Fruit fly (Drosophila melanogaster) whole organism, embryonic: ENCODE measurements around the gene CG15019.

ENCODE experiments used
- Adf1 ChIP-seq: fragments of 200-800 bp; sonication (Bioruptor generic); IDR thresholded peaks from 2 replicates; pipeline ENCODE4 v1.3.6; 2022; ENCODE audit warnings: missing biosample characterization, missing genetic modification characterization
- Awh ChIP-seq: fragments of 200-800 bp; sonication (Bioruptor generic); IDR thresholded peaks from 2 replicates; pipeline ENCODE4, ENCODE4 v1.3.6; 2022; ENCODE audit warnings: missing biosample characterization, missing genetic modification characterization
- CG10147 ChIP-seq: fragments of 200-800 bp; sonication (Bioruptor generic); optimal IDR thresholded peaks from 2 replicates; lab custom pipeline; 2019; ENCODE audit warnings: missing biosample characterization, mild to moderate bottlenecking, missing genetic modification characterization, moderate library complexity
- CG10267 ChIP-seq: fragments of 200-800 bp; sonication (Bioruptor generic); optimal IDR thresholded peaks from 2 replicates; lab custom pipeline; 2018; ENCODE audit warnings: missing biosample characterization, mild to moderate bottlenecking, missing genetic modification characterization, moderate library complexity
- CG10979 ChIP-seq: fragments of 200-800 bp; sonication (Bioruptor generic); optimal IDR thresholded peaks from 2 replicates; lab custom pipeline; 2018; ENCODE audit warnings: missing biosample characterization, mild to moderate bottlenecking, missing genetic modification characterization, moderate library complexity
- CG11247 ChIP-seq: fragments of 200-800 bp; sonication (Bioruptor generic); IDR thresholded peaks from 2 replicates; pipeline ENCODE4 v1.3.6; 2022; ENCODE audit warnings: missing biosample characterization, missing genetic modification characterization
- CG11456 ChIP-seq: fragments of 200-800 bp; sonication (Bioruptor generic); IDR thresholded peaks from 3 replicates; pipeline ENCODE4 v1.3.6; 2022; ENCODE audit warnings: missing biosample characterization, missing genetic modification characterization
- CG15269 ChIP-seq: fragments of 200-800 bp; sonication (Bioruptor generic); optimal IDR thresholded peaks from 2 replicates; lab custom pipeline; 2018; ENCODE audit warnings: missing biosample characterization, mild to moderate bottlenecking, missing genetic modification characterization, moderate library complexity
- CG15514 ChIP-seq: fragments of 200-800 bp; sonication (Bioruptor generic); optimal IDR thresholded peaks from 3 replicates; lab custom pipeline; 2017; ENCODE audit warnings: missing biosample characterization, missing genetic modification characterization, mild to moderate bottlenecking, moderate library complexity, missing genetic modification reagents
- CG15696 ChIP-seq: fragments of 200-800 bp; sonication (Bioruptor generic); optimal IDR thresholded peaks from 2 replicates; lab custom pipeline; 2019; ENCODE audit warnings: missing biosample characterization, mild to moderate bottlenecking, missing genetic modification characterization, moderate library complexity
- CG18599 ChIP-seq: fragments of 200-800 bp; sonication (Bioruptor generic); optimal IDR thresholded peaks from 3 replicates; lab custom pipeline; 2017; ENCODE audit warnings: missing biosample characterization, missing genetic modification characterization, mild to moderate bottlenecking, moderate library complexity, missing genetic modification reagents
- CG18619 ChIP-seq: fragments of 200-800 bp; sonication (Bioruptor generic); optimal IDR thresholded peaks from 3 replicates; lab custom pipeline; 2017; ENCODE audit warnings: missing biosample characterization, mild to moderate bottlenecking, missing genetic modification characterization
- CG32772 ChIP-seq: fragments of 200-800 bp; sonication (Bioruptor generic); IDR thresholded peaks from 2 replicates; pipeline ENCODE4 v1.3.6; 2022; ENCODE audit warnings: missing biosample characterization, missing genetic modification characterization
- CG4328 ChIP-seq: fragments of 200-800 bp; sonication (Bioruptor generic); optimal IDR thresholded peaks from 3 replicates; lab custom pipeline; 2017; ENCODE audit warnings: missing biosample characterization, missing genetic modification reagents, missing genetic modification characterization
- CG4424 ChIP-seq: fragments of 200-800 bp; sonication (Bioruptor generic); optimal IDR thresholded peaks from 3 replicates; lab custom pipeline; 2016; ENCODE audit warnings: missing biosample characterization, missing genetic modification characterization
- CG5180 ChIP-seq: fragments of 200-800 bp; sonication (Bioruptor generic); optimal IDR thresholded peaks from 3 replicates; lab custom pipeline; 2017; ENCODE audit warnings: missing biosample characterization, missing genetic modification characterization, mild to moderate bottlenecking, moderate library complexity, missing genetic modification reagents
- CG6254 ChIP-seq: fragments of 200-800 bp; sonication (Bioruptor generic); optimal IDR thresholded peaks from 3 replicates; lab custom pipeline; 2017; ENCODE audit warnings: mild to moderate bottlenecking, missing biosample characterization, missing genetic modification reagents, missing genetic modification characterization
- CG6683 ChIP-seq: fragments of 200-800 bp; sonication (Bioruptor generic); optimal IDR thresholded peaks from 2 replicates; lab custom pipeline; 2017; ENCODE audit warnings: missing biosample characterization, mild to moderate bottlenecking, missing genetic modification characterization, missing genetic modification reagents
- CG6689 ChIP-seq: fragments of 200-800 bp; sonication (Bioruptor generic); IDR thresholded peaks from 2 replicates; pipeline ENCODE4 v1.3.6; 2022; ENCODE audit warnings: missing biosample characterization, missing genetic modification characterization
- CG7786 ChIP-seq: fragments of 200-800 bp; sonication (Bioruptor generic); optimal IDR thresholded peaks from 2 replicates; lab custom pipeline; 2016; ENCODE audit warnings: missing biosample characterization, missing genetic modification characterization
- CG8924 ChIP-seq: fragments of 200-800 bp; optimal IDR thresholded peaks from 3 replicates; lab custom pipeline; 2019; ENCODE audit warnings: missing biosample characterization, mild to moderate bottlenecking, missing genetic modification characterization, moderate library complexity
- CkIIα-i1 ChIP-seq: fragments of 200-800 bp; sonication (Bioruptor generic); IDR thresholded peaks from 2 replicates; pipeline ENCODE4 v1.3.6; 2022; ENCODE audit warnings: missing biosample characterization, missing genetic modification characterization
- CoRest ChIP-seq: fragments of 200-800 bp; sonication (Bioruptor generic); optimal IDR thresholded peaks from 3 replicates; lab custom pipeline; 2018; ENCODE audit warnings: missing biosample characterization, mild to moderate bottlenecking, missing genetic modification characterization, moderate library complexity
- Deaf1 ChIP-seq: fragments of 200-800 bp; optimal IDR thresholded peaks from 3 replicates; lab custom pipeline; 2019; ENCODE audit warnings: missing biosample characterization, mild to moderate bottlenecking, missing genetic modification characterization, moderate library complexity
- Dek ChIP-seq: fragments of 200-800 bp; sonication (Bioruptor generic); optimal IDR thresholded peaks from 3 replicates; lab custom pipeline; 2019; ENCODE audit warnings: missing biosample characterization, mild to moderate bottlenecking, missing genetic modification characterization, moderate library complexity
- Drgx ChIP-seq: fragments of 200-800 bp; sonication (Bioruptor generic); IDR thresholded peaks from 2 replicates; pipeline ENCODE4 v1.3.6; 2022; ENCODE audit warnings: missing biosample characterization, missing genetic modification characterization
- Hmx ChIP-seq: fragments of 200-800 bp; sonication (Bioruptor generic); optimal IDR thresholded peaks from 2 replicates; lab custom pipeline; 2016; ENCODE audit warnings: missing biosample characterization, missing genetic modification characterization
- Mrtf ChIP-seq: fragments of 200-800 bp; sonication (Bioruptor generic); IDR thresholded peaks from 3 replicates; pipeline ENCODE4 v1.3.6; 2022; ENCODE audit warnings: missing biosample characterization, missing genetic modification characterization
- Myb ChIP-seq: fragments of 200-800 bp; sonication (Bioruptor generic); optimal IDR thresholded peaks from 2 replicates; lab custom pipeline; 2016; ENCODE audit warnings: missing biosample characterization, missing genetic modification characterization
- Nf-YA ChIP-seq: fragments of 200-800 bp; sonication (Bioruptor generic); IDR thresholded peaks from 2 replicates; pipeline ENCODE4 v1.3.6; 2022; ENCODE audit warnings: missing biosample characterization, missing genetic modification characterization
- Nf-YB ChIP-seq: fragments of 200-800 bp; sonication (Bioruptor generic); optimal IDR thresholded peaks from 3 replicates; lab custom pipeline; 2019; ENCODE audit warnings: missing biosample characterization, mild to moderate bottlenecking, missing genetic modification characterization, moderate library complexity
- Oli ChIP-seq: fragments of 200-800 bp; sonication (Bioruptor generic); optimal IDR thresholded peaks from 2 replicates; lab custom pipeline; 2018; ENCODE audit warnings: missing biosample characterization, mild to moderate bottlenecking, missing genetic modification characterization, moderate library complexity
- Side ChIP-seq: fragments of 200-800 bp; sonication (Bioruptor generic); optimal IDR thresholded peaks from 2 replicates; lab custom pipeline; 2016; ENCODE audit warnings: missing biosample characterization, missing genetic modification characterization
- Sox100B ChIP-seq: fragments of 200-800 bp; sonication (Bioruptor generic); optimal IDR thresholded peaks from 3 replicates; lab custom pipeline; 2018; ENCODE audit warnings: missing biosample characterization, mild to moderate bottlenecking, missing genetic modification characterization
- Sry-δ ChIP-seq: fragments of 200-800 bp; sonication (Bioruptor generic); optimal IDR thresholded peaks from 2 replicates; lab custom pipeline; 2016; ENCODE audit warnings: missing biosample characterization, missing genetic modification characterization
- abd-A ChIP-seq: fragments of 200-800 bp; sonication (Bioruptor generic); optimal IDR thresholded peaks from 3 replicates; lab custom pipeline; 2019; ENCODE audit warnings: missing biosample characterization, mild to moderate bottlenecking, missing genetic modification characterization, moderate library complexity
- bcd ChIP-seq: fragments of 200-800 bp; sonication (Bioruptor generic); optimal IDR thresholded peaks from 2 replicates; lab custom pipeline; 2017; ENCODE audit warnings: missing biosample characterization, mild to moderate bottlenecking, missing genetic modification characterization
- crc ChIP-seq: fragments of 200-800 bp; sonication (Bioruptor generic); optimal IDR thresholded peaks from 2 replicates; lab custom pipeline; 2016; ENCODE audit warnings: missing biosample characterization, missing genetic modification characterization
- dpn ChIP-seq, 2 experiments: fragments of 200-800 bp; sonication (Bioruptor generic); optimal IDR thresholded peaks; 3 replicates each; lab custom pipeline; 2016; ENCODE audit warnings: missing biosample characterization in 2 of 2, missing genetic modification characterization in 2 of 2
- fu2 ChIP-seq: fragments of 200-800 bp; sonication (Bioruptor generic); optimal IDR thresholded peaks from 2 replicates; lab custom pipeline; 2016; ENCODE audit warnings: missing biosample characterization, missing genetic modification characterization
- gro ChIP-seq: fragments of 200-800 bp; sonication (Bioruptor generic); optimal IDR thresholded peaks from 2 replicates; lab custom pipeline; 2016; ENCODE audit warnings: missing biosample characterization, missing genetic modification characterization
- ind ChIP-seq: fragments of 200-800 bp; sonication (Bioruptor generic); optimal IDR thresholded peaks from 3 replicates; lab custom pipeline; 2016; ENCODE audit warnings: missing biosample characterization, missing genetic modification characterization
- lilli ChIP-seq: fragments of 200-800 bp; sonication (Bioruptor generic); optimal IDR thresholded peaks from 3 replicates; lab custom pipeline; 2016; ENCODE audit warnings: missing biosample characterization, missing genetic modification characterization
- psq ChIP-seq: fragments of 200-800 bp; sonication (Bioruptor generic); optimal IDR thresholded peaks from 2 replicates; lab custom pipeline; 2017; ENCODE audit warnings: missing biosample characterization, missing genetic modification characterization
- scrt ChIP-seq: fragments of 200-800 bp; sonication (Bioruptor generic); optimal IDR thresholded peaks from 2 replicates; lab custom pipeline; 2018; ENCODE audit warnings: missing biosample characterization, mild to moderate bottlenecking, missing genetic modification characterization, moderate library complexity
- sd ChIP-seq: fragments of 200-800 bp; sonication (Bioruptor generic); optimal IDR thresholded peaks from 3 replicates; lab custom pipeline; 2018; ENCODE audit warnings: missing biosample characterization, mild to moderate bottlenecking, missing genetic modification characterization, moderate library complexity
- sens ChIP-seq: fragments of 200-800 bp; sonication (Bioruptor generic); peaks from one replicate; lab custom pipeline; 2016; ENCODE audit warnings: missing biosample characterization, missing genetic modification characterization
- sug ChIP-seq: fragments of 200-800 bp; optimal IDR thresholded peaks from 2 replicates; lab custom pipeline; 2019; ENCODE audit warnings: missing biosample characterization, mild to moderate bottlenecking, missing genetic modification characterization, moderate library complexity
- tgo ChIP-seq: fragments of 200-800 bp; sonication (Bioruptor generic); IDR thresholded peaks from 3 replicates; pipeline ENCODE4 v1.3.6; 2022; ENCODE audit warnings: missing biosample characterization, missing genetic modification characterization
- unpg ChIP-seq: fragments of 200-800 bp; sonication (Bioruptor generic); optimal IDR thresholded peaks from 3 replicates; lab custom pipeline; 2018; ENCODE audit warnings: missing biosample characterization, mild to moderate bottlenecking, missing genetic modification characterization, moderate library complexity

CG15019 gene

DNA sequence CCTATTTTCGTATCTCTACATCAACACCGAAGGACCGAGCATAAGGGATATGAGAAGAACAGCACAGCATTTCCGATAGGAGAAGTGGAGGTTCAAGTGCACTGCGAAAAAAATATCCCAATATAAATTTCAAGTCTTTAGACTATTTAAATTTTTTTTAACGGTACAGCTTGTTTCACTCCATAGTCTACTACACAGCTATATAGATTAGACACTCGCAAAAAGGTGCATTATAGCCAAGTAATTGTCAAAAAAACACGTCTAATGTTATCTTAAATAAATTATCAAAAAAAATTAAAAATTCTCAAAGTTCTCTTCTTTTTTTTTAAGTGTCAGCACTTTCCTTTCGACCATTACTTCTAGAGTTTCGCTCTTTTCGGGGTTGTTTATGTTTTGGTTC is 27.0 kb downstream of the CG15019 start (continued):
- TF ChIP-seq CG15514 (peak; percentile 30), CG10147 (GFP tag; lab: Kevin White, UChicago) (peak; percentile 67), tgo (GFP tag; lab: Robert Waterston, UW) (peak; percentile 53; the same call in 2 of the 3 replicates), dpn (GFP tag; optimal IDR thresholded peaks at IDR 0.05; lab: Kevin White, UChicago) (peak; percentile 10 to 46), CG10267 (tag; lab: Kevin White, UChicago) (peak; percentile 29), CG11456 (GFP tag; lab: Robert Waterston, UW) (0 out of 3 replicates have a peak, but pooled peaks have one; percentile 62), bcd (GFP tag; lab: Kevin White, UChicago) (peak; percentile 62), Sox100B (peak; percentile 55), abd-A (peak; percentile 41), CG18619 (peak; percentile 57), Nf-YA (GFP tag; lab: Robert Waterston, UW) (no peak), gro (GFP tag; lab: Kevin White, UChicago) (peak; percentile 21), CG15696 (peak; percentile 15), Oli (tag; lab: Kevin White, UChicago) (peak; percentile 69), fu2 (GFP tag; lab: Kevin White, UChicago) (peak; percentile 12), CG5180 (peak; percentile 34), Drgx (GFP tag; lab: Robert Waterston, UW) (no peak), ind (peak; percentile 24), CG15269 (peak; percentile 78), CG7786 (GFP tag; lab: Kevin White, UChicago) (peak; percentile 16), sd (tag; lab: Kevin White, UChicago) (peak; percentile 11), Side (peak; percentile 22), Adf1 (GFP tag; lab: Robert Waterston, UW) (no peak), psq (GFP tag; lab: Kevin White, UChicago) (peak; percentile 60), CkIIα-i1 (GFP tag; lab: Robert Waterston, UW) (no peak), unpg (GFP tag; lab: Kevin White, UChicago) (peak; percentile 14), lilli (peak; percentile 74), CG8924 (tag; lab: Kevin White, UChicago) (peak; percentile 56), Deaf1 (peak; percentile 34), Mrtf (GFP tag; lab: Robert Waterston, UW) (peak; percentile 55; the same call in 1 of the 3 replicates), CG32772 (peak; percentile 28; the same call in 1 of the 2 replicates), sug (tag; lab: Kevin White, UChicago) (peak; percentile 56), CG10979 (peak; percentile 55), Nf-YB (GFP tag; lab: Kevin White, UChicago) (peak; percentile 17), Myb (GFP tag; lab: Kevin White, UChicago) (no peak), scrt (peak; percentile 39), Awh (GFP tag; lab: Robert Waterston, UW) (no peak), crc (GFP tag; lab: Kevin White, UChicago) (no peak), CoRest (tag; lab: Kevin White, UChicago) (peak; percentile 69), Hmx (GFP tag; lab: Kevin White, UChicago) (no peak), sens (GFP tag; lab: Kevin White, UChicago) (peak; percentile 80), Sry-δ (no peak), CG18599 (GFP tag; lab: Kevin White, UChicago) (peak; percentile 86), CG4424 (GFP tag; lab: Kevin White, UChicago) (peak; percentile 41), Dek (tag; lab: Kevin White, UChicago) (peak; percentile 11), CG11247 (GFP tag; lab: Robert Waterston, UW) (0 out of 2 replicates have a peak, but pooled peaks have one; percentile 18), CG4328 (GFP tag; lab: Kevin White, UChicago) (peak; percentile 42), CG6683 (GFP tag; lab: Kevin White, UChicago) (peak; percentile 30), CG6254 (peak; percentile 31), CG6689 (peak; percentile 53)
